Worm (Caenorhabditis elegans): Measurements from ENCODE around the gene lido-2.

Gene lido-2

DNA sequence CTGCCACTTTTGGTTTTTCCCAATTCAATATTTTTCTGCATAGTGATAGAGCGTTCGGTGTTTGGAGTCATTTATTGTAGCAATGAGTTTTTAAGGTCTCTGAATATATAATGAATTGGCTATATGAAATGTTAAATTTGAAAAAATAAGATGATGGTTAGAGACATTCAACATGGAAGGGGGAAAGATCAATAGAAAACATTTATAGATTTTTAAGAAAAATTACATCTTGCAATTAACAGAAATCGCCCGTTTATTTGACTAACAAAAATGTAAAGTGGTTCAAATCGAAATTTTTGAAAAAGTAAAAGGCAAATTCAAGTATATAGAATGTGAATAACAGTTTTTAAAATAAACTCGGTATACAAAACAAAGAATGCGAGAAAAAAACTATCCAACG lies 10.0 kb upstream of the lido-2 start, which contains the start of gene lido-5:
TSS of gene lido-5 (minus strand) at position 101 of the 400 bp plus-strand sequence.
- TF ChIP-seq ztf-29 (GFP tag; IDR thresholded peaks at IDR 0.05), result no peak
- no peak for TF ChIP-seq cog-1 (tag; optimal IDR thresholded peaks at IDR 0.05)
- no peak for TF ChIP-seq klf-2 (GFP tag; conservative IDR thresholded peaks at IDR 0.05)
- no peak for TF ChIP-seq ztf-23 (GFP tag; IDR thresholded peaks at IDR 0.05)
- TF ChIP-seq tab-1 (GFP tag; IDR thresholded peaks at IDR 0.05), result no peak
- TF ChIP-seq ref-1 (GFP tag; conservative IDR thresholded peaks at IDR 0.05), result no peak
- no peak for TF ChIP-seq med-1 (GFP tag; optimal IDR thresholded peaks at IDR 0.05; ENCODE audit: insufficient read depth)
- no peak for TF ChIP-seq T22C8.4 (GFP tag; IDR thresholded peaks at IDR 0.05)
- TF ChIP-seq flt-1 (GFP tag; IDR thresholded peaks at IDR 0.05), result no peak

- TF ChIP-seq ztf-23 (GFP tag; IDR thresholded peaks at IDR 0.05) (no peak), T22C8.4 (GFP tag; IDR thresholded peaks at IDR 0.05) (no peak), ztf-29 (GFP tag; IDR thresholded peaks at IDR 0.05) (no peak), cog-1 (tag; optimal IDR thresholded peaks at IDR 0.05) (no peak), med-1 (GFP tag; optimal IDR thresholded peaks at IDR 0.05; ENCODE audit: insufficient read depth) (no peak), flt-1 (GFP tag; IDR thresholded peaks at IDR 0.05) (no peak), ref-1 (GFP tag; conservative IDR thresholded peaks at IDR 0.05) (no peak), klf-2 (GFP tag; conservative IDR thresholded peaks at IDR 0.05) (no peak), tab-1 (GFP tag; IDR thresholded peaks at IDR 0.05) (no peak)
Measured at ce11 chrX:17107670-17108069, 7.1 kb upstream of the lido-2 start, which contains the start of gene lido-4. Gene lido-4, minus strand, starts transcription at chrX:17107770.

ce11 chrX:17096508-17097234 lies 3.9 kb downstream of the lido-2 start, which contains the start of gene lido-1:
Gene lido-1, minus strand, starts transcription at chrX:17096558.
- TF ChIP-seq ref-1 (GFP tag; conservative IDR thresholded peaks at IDR 0.05) (no peak), cog-1 (tag; optimal IDR thresholded peaks at IDR 0.05) (no peak), ztf-29 (GFP tag; IDR thresholded peaks at IDR 0.05) (no peak), flt-1 (GFP tag; IDR thresholded peaks at IDR 0.05) (no peak), med-1 (GFP tag; optimal IDR thresholded peaks at IDR 0.05; ENCODE audit: insufficient read depth) (no peak), ztf-23 (GFP tag; IDR thresholded peaks at IDR 0.05) (no peak), klf-2 (GFP tag; conservative IDR thresholded peaks at IDR 0.05) (no peak), tab-1 (GFP tag; IDR thresholded peaks at IDR 0.05) (no peak), T22C8.4 (GFP tag; IDR thresholded peaks at IDR 0.05) (no peak)

ce11 chrX:17093199-17093598 lies 7.4 kb downstream of the lido-2 start, which contains the start of gene C08A9.3:
Gene C08A9.3, minus strand, starts transcription at chrX:17093299.
- TF ChIP-seq ztf-29 (GFP tag; IDR thresholded peaks at IDR 0.05) (no peak), klf-2 (GFP tag; conservative IDR thresholded peaks at IDR 0.05) (no peak), ref-1 (GFP tag; conservative IDR thresholded peaks at IDR 0.05) (no peak), med-1 (GFP tag; optimal IDR thresholded peaks at IDR 0.05; ENCODE audit: insufficient read depth) (no peak), flt-1 (GFP tag; IDR thresholded peaks at IDR 0.05) (no peak), T22C8.4 (GFP tag; IDR thresholded peaks at IDR 0.05) (no peak), ztf-23 (GFP tag; IDR thresholded peaks at IDR 0.05) (no peak), cog-1 (tag; optimal IDR thresholded peaks at IDR 0.05) (no peak), tab-1 (GFP tag; IDR thresholded peaks at IDR 0.05) (no peak)

ce11 chrX:17092416-17092815 lies 8.1 kb downstream of the lido-2 start, which contains the start of gene sod-3:
Gene sod-3, plus strand, starts transcription at chrX:17092753.
- TF ChIP-seq med-1 (GFP tag; optimal IDR thresholded peaks at IDR 0.05; ENCODE audit: insufficient read depth) (no peak), tab-1 (GFP tag; IDR thresholded peaks at IDR 0.05) (no peak)

ce11 chrX:17080635-17081376 lies 19.8 kb downstream of the lido-2 start, which contains the start of the genes irld-23 and C08A9.10:
Gene irld-23, minus strand, starts transcription at chrX:17080685.
Gene C08A9.10, plus strand, starts transcription at chrX:17081179.
- TF ChIP-seq ztf-23 (GFP tag; IDR thresholded peaks at IDR 0.05) (no peak), klf-2 (GFP tag; conservative IDR thresholded peaks at IDR 0.05) (no peak), ref-1 (GFP tag; conservative IDR thresholded peaks at IDR 0.05) (no peak), ztf-29 (GFP tag; IDR thresholded peaks at IDR 0.05) (no peak), tab-1 (GFP tag; IDR thresholded peaks at IDR 0.05) (no peak), T22C8.4 (GFP tag; IDR thresholded peaks at IDR 0.05) (no peak), flt-1 (GFP tag; IDR thresholded peaks at IDR 0.05) (no peak), med-1 (GFP tag; optimal IDR thresholded peaks at IDR 0.05; ENCODE audit: insufficient read depth) (no peak)

DNA sequence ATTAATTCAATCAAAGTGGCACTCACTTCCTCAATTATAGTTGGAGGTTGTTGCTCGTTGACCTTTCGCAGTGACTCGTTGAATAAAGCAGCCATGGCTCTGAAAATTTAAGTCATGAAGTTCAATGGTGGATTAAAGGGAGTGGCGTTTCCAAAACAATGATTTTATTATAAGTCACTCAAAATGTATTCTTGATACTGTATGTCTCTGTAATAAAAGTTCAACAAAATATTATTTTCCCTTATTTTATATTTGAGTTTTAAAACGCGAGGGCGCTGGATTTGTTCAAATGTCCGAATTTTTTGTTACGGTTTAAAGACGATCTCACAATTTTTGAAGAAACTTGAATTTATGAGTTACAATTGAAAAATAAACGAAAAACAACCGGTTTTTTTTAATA lies 28.5 kb downstream of the lido-2 start, which contains the start of gene C30G4.4:
TSS of gene C30G4.4 (minus strand) at position 101 of the 400 bp plus-strand sequence.
- TF ChIP-seq ref-1 (GFP tag; conservative IDR thresholded peaks at IDR 0.05) (no peak), med-1 (GFP tag; optimal IDR thresholded peaks at IDR 0.05; ENCODE audit: insufficient read depth) (no peak), tab-1 (GFP tag; IDR thresholded peaks at IDR 0.05) (no peak), ztf-23 (GFP tag; IDR thresholded peaks at IDR 0.05) (no peak)

DNA sequence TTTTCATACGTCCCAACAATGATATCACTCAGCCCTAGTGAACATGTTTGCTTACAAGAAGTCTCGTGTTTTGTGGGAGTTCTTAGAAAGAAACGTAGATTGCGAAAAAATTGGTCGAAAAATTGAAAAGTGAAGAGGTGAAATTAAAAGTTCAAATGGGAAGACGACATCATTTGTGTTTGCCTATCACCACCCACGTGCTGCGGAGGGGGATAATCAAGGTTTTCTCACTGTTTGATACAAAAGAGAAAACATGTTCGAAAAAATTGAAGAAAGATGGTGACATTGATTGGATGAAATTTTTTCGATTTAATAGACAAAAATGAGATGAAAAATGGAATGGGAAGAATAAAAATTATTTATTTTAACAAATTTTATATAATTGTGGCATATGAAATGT lies 30.1 kb downstream of the lido-2 start:
- TF ChIP-seq cog-1 (tag; optimal IDR thresholded peaks at IDR 0.05) (no peak), ztf-23 (GFP tag; IDR thresholded peaks at IDR 0.05) (no peak), ztf-29 (GFP tag; IDR thresholded peaks at IDR 0.05) (no peak)

DNA sequence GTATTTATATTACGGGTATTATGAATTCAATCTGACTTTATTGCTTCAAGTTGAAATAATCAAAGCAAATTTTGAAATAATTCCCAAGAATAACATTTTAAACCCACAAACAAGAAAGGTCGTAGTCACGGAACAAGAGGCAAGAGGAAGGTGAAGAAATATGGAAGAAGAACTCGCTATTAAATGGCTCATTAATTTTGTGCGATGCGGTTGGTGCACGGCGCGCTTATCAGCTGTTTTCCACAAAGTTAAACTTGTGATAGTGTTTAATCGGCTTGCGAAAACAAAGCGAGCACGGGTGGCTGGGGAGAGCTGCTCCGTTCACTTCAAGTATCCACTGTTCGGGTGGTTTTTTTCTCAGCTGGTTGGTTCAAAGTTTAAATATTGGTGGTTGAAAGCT lies 33.6 kb downstream of the lido-2 start:
- no peak for TF ChIP-seq ztf-29 (GFP tag; IDR thresholded peaks at IDR 0.05)
- TF ChIP-seq ztf-23 (GFP tag; IDR thresholded peaks at IDR 0.05), result no peak
- TF ChIP-seq ref-1 (GFP tag; conservative IDR thresholded peaks at IDR 0.05), result no peak
- no peak for TF ChIP-seq tab-1 (GFP tag; IDR thresholded peaks at IDR 0.05)
- no peak for TF ChIP-seq klf-2 (GFP tag; conservative IDR thresholded peaks at IDR 0.05)
- no peak for TF ChIP-seq med-1 (GFP tag; optimal IDR thresholded peaks at IDR 0.05; ENCODE audit: insufficient read depth)
- TF ChIP-seq cog-1 (tag; optimal IDR thresholded peaks at IDR 0.05), result no peak
- no peak for TF ChIP-seq T22C8.4 (GFP tag; IDR thresholded peaks at IDR 0.05)
- no peak for TF ChIP-seq flt-1 (GFP tag; IDR thresholded peaks at IDR 0.05)

All from whole organism, midembryonic.